Worm (Caenorhabditis elegans): ENCODE data around the gene srz-101.

DNA sequence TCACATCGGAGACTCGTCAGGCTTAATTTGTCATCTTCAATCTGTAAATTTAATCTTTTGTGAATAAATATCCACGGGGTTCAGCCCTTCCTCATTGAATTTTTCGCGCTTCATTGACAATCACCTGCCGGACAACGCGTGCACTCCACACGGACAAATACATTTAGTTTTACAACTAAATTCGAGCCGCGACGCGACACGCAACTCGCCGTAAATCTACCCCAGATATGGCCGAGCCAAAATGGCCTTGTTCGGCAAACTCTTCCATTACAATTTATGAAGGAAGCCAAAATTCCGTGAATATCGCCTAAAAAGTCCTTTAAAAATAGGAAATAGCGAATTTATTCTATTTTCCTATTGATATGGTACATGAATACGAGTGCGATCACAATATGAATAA is 50.1 kb downstream of the srz-101 start:
- no peak for TF ChIP-seq unc-39 (tag; optimal IDR thresholded peaks at IDR 0.05)
- TF ChIP-seq ztf-11 (tag; optimal IDR thresholded peaks at IDR 0.05) = no peak
- no peak for TF ChIP-seq nhr-12 (tag; optimal IDR thresholded peaks at IDR 0.05)
- no peak for TF ChIP-seq hlh-1 (tag; optimal IDR thresholded peaks at IDR 0.05)
